Fruit fly (Drosophila melanogaster) whole organism, adult: ENCODE results near the gene CG15865.

Experiments
- CG11617 ChIP-seq: fragments of 200-800 bp; sonication (Bioruptor generic); optimal IDR thresholded peaks from 2 replicates; lab custom pipeline; 2017; ENCODE audit warnings: mild to moderate bottlenecking, missing biosample characterization, missing genetic modification reagents, missing genetic modification characterization
- CG12768 ChIP-seq: fragments of 200-800 bp; sonication (Bioruptor generic); optimal IDR thresholded peaks from 2 replicates; lab custom pipeline; 2017; ENCODE audit warnings: missing biosample characterization, missing genetic modification characterization, mild to moderate bottlenecking, moderate library complexity, missing genetic modification reagents
- CG14711 ChIP-seq: fragments of 200-800 bp; sonication (Bioruptor generic); optimal IDR thresholded peaks from 2 replicates; lab custom pipeline; 2018; ENCODE audit warnings: missing biosample characterization, mild to moderate bottlenecking, missing genetic modification characterization, moderate library complexity
- CG1620 ChIP-seq: fragments of 200-800 bp; sonication (Bioruptor generic); optimal IDR thresholded peaks from 2 replicates; lab custom pipeline; 2016; ENCODE audit warnings: missing biosample characterization, missing genetic modification characterization
- CG33017 ChIP-seq: fragments of 200-800 bp; sonication (Bioruptor generic); optimal IDR thresholded peaks from 2 replicates; lab custom pipeline; 2018; ENCODE audit warnings: missing biosample characterization, mild to moderate bottlenecking, missing genetic modification characterization, moderate library complexity
- CG5204 ChIP-seq: fragments of 200-800 bp; sonication (Bioruptor generic); optimal IDR thresholded peaks from 2 replicates; lab custom pipeline; 2016; ENCODE audit warnings: missing biosample characterization, missing genetic modification characterization
- CG7045 ChIP-seq: fragments of 200-800 bp; sonication (Bioruptor generic); optimal IDR thresholded peaks from 2 replicates; lab custom pipeline; 2017; ENCODE audit warnings: missing biosample characterization, mild to moderate bottlenecking, missing genetic modification characterization
- CG7101 ChIP-seq: fragments of 200-800 bp; sonication (Bioruptor generic); optimal IDR thresholded peaks from 2 replicates; lab custom pipeline; 2018; ENCODE audit warnings: missing biosample characterization, mild to moderate bottlenecking, missing genetic modification characterization, moderate library complexity
- Clk ChIP-seq: fragments of 200-800 bp; sonication (Bioruptor generic); optimal IDR thresholded peaks from 2 replicates; lab custom pipeline; 2017; ENCODE audit warnings: missing biosample characterization, missing genetic modification characterization
- Crg-1 ChIP-seq: fragments of 200-800 bp; sonication (Bioruptor generic); optimal IDR thresholded peaks from 2 replicates; lab custom pipeline; 2016; ENCODE audit warnings: missing biosample characterization, missing genetic modification characterization
- Hr96 ChIP-seq: fragments of 200-800 bp; sonication (Bioruptor generic); optimal IDR thresholded peaks from 2 replicates; lab custom pipeline; 2016; ENCODE audit warnings: missing biosample characterization, missing genetic modification characterization
- Mnt ChIP-seq: fragments of 200-800 bp; sonication (Bioruptor generic); optimal IDR thresholded peaks from 2 replicates; lab custom pipeline; 2016; ENCODE audit warnings: missing biosample characterization, mild to moderate bottlenecking, missing genetic modification characterization
- bab1 ChIP-seq: fragments of 200-800 bp; sonication (Bioruptor generic); optimal IDR thresholded peaks from 3 replicates; lab custom pipeline; 2019; ENCODE audit warnings: missing biosample characterization, mild to moderate bottlenecking, missing genetic modification characterization, moderate library complexity
- cic ChIP-seq: fragments of 200-800 bp; sonication (Bioruptor generic); optimal IDR thresholded peaks from 2 replicates; lab custom pipeline; 2017; ENCODE audit warnings: missing biosample characterization, mild to moderate bottlenecking, missing genetic modification characterization, moderate library complexity
- cnc ChIP-seq, 2 experiments: fragments of >200 bp; optimal IDR thresholded peaks; 2 replicates each; lab custom pipeline; 2017
- kay ChIP-seq: fragments of 200-800 bp; sonication (Bioruptor generic); peaks from one replicate; lab custom pipeline; 2016; ENCODE audit warnings: missing biosample characterization, missing genetic modification characterization, borderline replicate concordance
- ovo ChIP-seq: fragments of 200-800 bp; sonication (Bioruptor generic); optimal IDR thresholded peaks from 2 replicates; lab custom pipeline; 2016; ENCODE audit warnings: missing biosample characterization, missing genetic modification characterization
- pad ChIP-seq: fragments of 200-800 bp; sonication (Bioruptor generic); optimal IDR thresholded peaks from 3 replicates; lab custom pipeline; 2017; ENCODE audit warnings: missing biosample characterization, missing genetic modification characterization, mild to moderate bottlenecking, moderate library complexity, missing genetic modification reagents
- tj ChIP-seq: fragments of 200-800 bp; sonication (Bioruptor generic); optimal IDR thresholded peaks from 3 replicates; lab custom pipeline; 2017; ENCODE audit warnings: missing biosample characterization, mild to moderate bottlenecking, missing genetic modification characterization, moderate library complexity
- toe ChIP-seq: fragments of 200-800 bp; sonication (Bioruptor generic); optimal IDR thresholded peaks from 2 replicates; lab custom pipeline; 2016; ENCODE audit warnings: missing biosample characterization, missing genetic modification characterization

Gene CG15865

dm6 chrX:16641101-16641420 lies 23.2 kb downstream of the CG15865 start:
- TF ChIP-seq tj (GFP tag; lab: Kevin White, UChicago): peak; percentile 90
- TF ChIP-seq cic (GFP tag; lab: Kevin White, UChicago): no peak

dm6 chrX:16640260-16641100 lies 23.8 kb downstream of the CG15865 start, which contains the start of the genes SNRPG and mthl1:
SNRPG (minus strand) TSS chrX:16640419.
mthl1 (plus strand) TSS chrX:16640968.
- no peak for TF ChIP-seq cnc (optimal IDR thresholded peaks at IDR 0.05; lab: Kevin White, UChicago)
- peak; percentile 63 for TF ChIP-seq CG14711
- no peak for TF ChIP-seq tj (GFP tag; lab: Kevin White, UChicago)
- TF ChIP-seq Hr96 (GFP tag; lab: Kevin White, UChicago): no peak
- peak; percentile 63 for TF ChIP-seq CG11617 (GFP tag; lab: Kevin White, UChicago)
- peak; percentile 73 for TF ChIP-seq CG12768 (GFP tag; lab: Kevin White, UChicago)
- TF ChIP-seq CG7045 (GFP tag; lab: Kevin White, UChicago): peak; percentile 54
- peak; percentile 73 for TF ChIP-seq CG7101 (tag; lab: Kevin White, UChicago)
- TF ChIP-seq CG1620 (GFP tag; lab: Kevin White, UChicago): peak; percentile 77
- peak; percentile 40 for TF ChIP-seq Crg-1 (GFP tag; lab: Kevin White, UChicago)
- peak; percentile 81 for TF ChIP-seq CG5204 (GFP tag; lab: Kevin White, UChicago)
- TF ChIP-seq CG33017 (tag; lab: Kevin White, UChicago): no peak
- peak; percentile 58 for TF ChIP-seq bab1 (GFP tag; lab: Kevin White, UChicago)
- TF ChIP-seq toe (GFP tag; lab: Kevin White, UChicago): peak; percentile 63
- no peak for TF ChIP-seq cic (GFP tag; lab: Kevin White, UChicago)
- peak; percentile 64 for TF ChIP-seq pad
- TF ChIP-seq ovo (GFP tag; lab: Kevin White, UChicago): peak; percentile 36
- TF ChIP-seq Clk (GFP tag; lab: Kevin White, UChicago): peak; percentile 52
- peak; percentile 71 for TF ChIP-seq Mnt

dm6 chrX:16637594-16638485 lies 26.4 kb downstream of the CG15865 start, which contains the start of gene RpS19a:
RpS19a (plus strand) TSS chrX:16637894.
- peak; percentile 82 for TF ChIP-seq pad
- peak; percentile 77 for TF ChIP-seq CG12768 (GFP tag; lab: Kevin White, UChicago)
- TF ChIP-seq CG1620 (GFP tag; lab: Kevin White, UChicago): peak; percentile 90
- TF ChIP-seq kay (GFP tag; lab: Kevin White, UChicago): no peak
- TF ChIP-seq Mnt: peak; percentile 93
- peak; percentile 89 for TF ChIP-seq Hr96 (GFP tag; lab: Kevin White, UChicago)
- TF ChIP-seq CG7045 (GFP tag; lab: Kevin White, UChicago): peak; percentile 58
- TF ChIP-seq cic (GFP tag; lab: Kevin White, UChicago): no peak
- TF ChIP-seq Crg-1 (GFP tag; lab: Kevin White, UChicago): peak; percentile 88
- no peak for TF ChIP-seq cnc (optimal IDR thresholded peaks at IDR 0.05; lab: Kevin White, UChicago)
- TF ChIP-seq bab1 (GFP tag; lab: Kevin White, UChicago): peak; percentile 92
- peak; percentile 70 for TF ChIP-seq CG14711
- peak; percentile 59 for TF ChIP-seq CG33017 (tag; lab: Kevin White, UChicago)
- TF ChIP-seq CG5204 (GFP tag; lab: Kevin White, UChicago): peak; percentile 65
- TF ChIP-seq CG7101 (tag; lab: Kevin White, UChicago): peak; percentile 94
- TF ChIP-seq CG11617 (GFP tag; lab: Kevin White, UChicago): peak; percentile 94
- peak; percentile 9 for TF ChIP-seq Clk (GFP tag; lab: Kevin White, UChicago)
- TF ChIP-seq ovo (GFP tag; lab: Kevin White, UChicago): peak; percentile 88
- TF ChIP-seq toe (GFP tag; lab: Kevin White, UChicago): peak; percentile 54
- peak; percentile 67 for TF ChIP-seq tj (GFP tag; lab: Kevin White, UChicago)

dm6 chrX:16637106-16637590 lies 27.1 kb downstream of the CG15865 start, which contains the start of gene Rok:
Rok (minus strand) TSS chrX:16637414.
- TF ChIP-seq Hr96 (GFP tag; lab: Kevin White, UChicago): no peak
- no peak for TF ChIP-seq kay (GFP tag; lab: Kevin White, UChicago)
- TF ChIP-seq tj (GFP tag; lab: Kevin White, UChicago): peak; percentile 41
- TF ChIP-seq CG11617 (GFP tag; lab: Kevin White, UChicago): no peak
- no peak for TF ChIP-seq CG12768 (GFP tag; lab: Kevin White, UChicago)
- TF ChIP-seq CG7045 (GFP tag; lab: Kevin White, UChicago): no peak
- TF ChIP-seq CG1620 (GFP tag; lab: Kevin White, UChicago): no peak
- TF ChIP-seq Mnt: no peak
- TF ChIP-seq toe (GFP tag; lab: Kevin White, UChicago): no peak
- TF ChIP-seq ovo (GFP tag; lab: Kevin White, UChicago): no peak
- no peak for TF ChIP-seq CG7101 (tag; lab: Kevin White, UChicago)
- no peak for TF ChIP-seq Clk (GFP tag; lab: Kevin White, UChicago)
- peak; percentile 30 for TF ChIP-seq cic (GFP tag; lab: Kevin White, UChicago)
